Fruit fly (Drosophila melanogaster): Measurements from ENCODE around the gene CG8745.

CG8745 gene

dm6 chr3L:13862403-13862802 lies 4.3 kb downstream of the CG8745 start (continued):
- no peak for TF ChIP-seq CG9727 (GFP tag; optimal IDR thresholded peaks at IDR 0.05)
- TF ChIP-seq D19B (GFP tag; optimal IDR thresholded peaks at IDR 0.05), result peak; percentile 20
- peak; percentile 80 for TF ChIP-seq CG30431 (GFP tag; optimal IDR thresholded peaks at IDR 0.05)
- TF ChIP-seq CG3838 (GFP tag; optimal IDR thresholded peaks at IDR 0.05), result peak; percentile 66
- no peak for TF ChIP-seq Kr (GFP tag; optimal IDR thresholded peaks at IDR 0.05)
- TF ChIP-seq CG8089 (GFP tag; optimal IDR thresholded peaks at IDR 0.05), result peak; percentile 76
- TF ChIP-seq gsb (GFP tag; IDR thresholded peaks at IDR 0.05), result peak; percentile 89
- TF ChIP-seq ci (GFP tag; IDR thresholded peaks at IDR 0.05), result peak; percentile 95
- TF ChIP-seq CG12236 (GFP tag; optimal IDR thresholded peaks at IDR 0.05), result peak; percentile 61
- TF ChIP-seq CG13123 (GFP tag; optimal IDR thresholded peaks at IDR 0.05), result no peak
- TF ChIP-seq CG1792 (GFP tag; optimal IDR thresholded peaks at IDR 0.05), result no peak
- no peak for TF ChIP-seq stwl (tag; optimal IDR thresholded peaks at IDR 0.05)
- peak; percentile 58 for TF ChIP-seq Taf1 (GFP tag; IDR thresholded peaks at IDR 0.05)
- TF ChIP-seq CG11456 (GFP tag; IDR thresholded peaks at IDR 0.05), result peak; percentile 99
- peak; percentile 47 for TF ChIP-seq Dref (GFP tag; IDR thresholded peaks at IDR 0.05)
- TF ChIP-seq aop (GFP tag; IDR thresholded peaks at IDR 0.05), result peak; percentile 93
- TF ChIP-seq NfI (GFP tag; optimal IDR thresholded peaks at IDR 0.05), result peak; percentile 87
- TF ChIP-seq H15 (GFP tag; IDR thresholded peaks at IDR 0.05), result peak; percentile 86
- no peak for TF ChIP-seq CG34224 (GFP tag; IDR thresholded peaks at IDR 0.05; ENCODE audit: partially characterized antibody)
- TF ChIP-seq CG6654 (GFP tag; optimal IDR thresholded peaks at IDR 0.05), result no peak
- TF ChIP-seq CG11398 (GFP tag; optimal IDR thresholded peaks at IDR 0.05), result peak; percentile 69
- peak; percentile 4 for TF ChIP-seq ac (GFP tag; optimal IDR thresholded peaks at IDR 0.05)
- TF ChIP-seq Sin3A (optimal IDR thresholded peaks at IDR 0.05), result no peak
- peak; percentile 95 for TF ChIP-seq H2.0 (GFP tag; IDR thresholded peaks at IDR 0.05)
- no peak for TF ChIP-seq lola (GFP tag; optimal IDR thresholded peaks at IDR 0.05)
- TF ChIP-seq fd96Cb (tag; optimal IDR thresholded peaks at IDR 0.05), result no peak
- peak; percentile 4 for TF ChIP-seq run (tag; optimal IDR thresholded peaks at IDR 0.05)
- no peak for TF ChIP-seq Blimp-1 (GFP tag; optimal IDR thresholded peaks at IDR 0.05)
- TF ChIP-seq CG14667 (GFP tag; IDR thresholded peaks at IDR 0.05), result peak; percentile 95
- TF ChIP-seq CG2120 (GFP tag; optimal IDR thresholded peaks at IDR 0.05), result peak; percentile 96
- no peak for TF ChIP-seq CG30020 (tag; optimal IDR thresholded peaks at IDR 0.05)
- TF ChIP-seq chn (GFP tag; optimal IDR thresholded peaks at IDR 0.05), result peak; percentile 87
- TF ChIP-seq NFAT (GFP tag; IDR thresholded peaks at IDR 0.05), result peak; percentile 97
- peak; percentile 32 for TF ChIP-seq Hmx (GFP tag; optimal IDR thresholded peaks at IDR 0.05)
- peak; percentile 55; the same call in 2 of the 3 replicates for TF ChIP-seq CG7963 (GFP tag; IDR thresholded peaks at IDR 0.05; ENCODE audit: partially characterized antibody)
- TF ChIP-seq Deaf1 (tag; optimal IDR thresholded peaks at IDR 0.05), result no peak
- peak; percentile 61 for TF ChIP-seq wor (GFP tag; IDR thresholded peaks at IDR 0.05)
- peak; percentile 95 for TF ChIP-seq mam (GFP tag; optimal IDR thresholded peaks at IDR 0.05)
- TF ChIP-seq zfh1 (GFP tag; IDR thresholded peaks at IDR 0.05), result peak; percentile 92
- no peak for TF ChIP-seq CG17186 (GFP tag; optimal IDR thresholded peaks at IDR 0.05)
- peak; percentile 41 for TF ChIP-seq CG7987 (GFP tag; optimal IDR thresholded peaks at IDR 0.05)
- peak; percentile 75 for TF ChIP-seq twi (tag; optimal IDR thresholded peaks at IDR 0.05)
- TF ChIP-seq B-H2 (GFP tag; optimal IDR thresholded peaks at IDR 0.05), result peak; percentile 88
- TF ChIP-seq CG32767 (GFP tag; IDR thresholded peaks at IDR 0.05), result peak; percentile 71
- no peak for TF ChIP-seq slou (GFP tag; optimal IDR thresholded peaks at IDR 0.05)
- peak; percentile 61 for TF ChIP-seq B-H1 (GFP tag; IDR thresholded peaks at IDR 0.05)
- peak; percentile 88 for TF ChIP-seq ap (GFP tag; IDR thresholded peaks at IDR 0.05)
- peak; percentile 95; the same call in 1 of the 2 replicates for TF ChIP-seq ttk (GFP tag; IDR thresholded peaks at IDR 0.05)
- TF ChIP-seq ash1 (GFP tag; optimal IDR thresholded peaks at IDR 0.05), result peak; percentile 21
- TF ChIP-seq CG9876 (GFP tag; optimal IDR thresholded peaks at IDR 0.05), result peak; percentile 72
- TF ChIP-seq CG4360 (GFP tag; IDR thresholded peaks at IDR 0.05), result peak; percentile 65
- TF ChIP-seq CG4730 (GFP tag; IDR thresholded peaks at IDR 0.05), result peak; percentile 92
- peak; percentile 49; the same call in 1 of the 2 replicates for TF ChIP-seq Rx (GFP tag; IDR thresholded peaks at IDR 0.05)

All from whole organism, embryonic.